Fruit fly (Drosophila melanogaster) whole organism, embryonic: ENCODE data around the gene Hs6st.

Source experiments
- B-H2 ChIP-seq: fragments of 200-800 bp; sonication (Bioruptor generic); optimal IDR thresholded peaks from 2 replicates; lab custom pipeline; 2018; ENCODE audit warnings: missing biosample characterization, mild to moderate bottlenecking, missing genetic modification characterization
- CG10321 ChIP-seq: fragments of 200-800 bp; sonication (Bioruptor generic); IDR thresholded peaks from 2 replicates; pipeline ENCODE4 v1.3.6; 2022; ENCODE audit warnings: missing biosample characterization, missing genetic modification characterization
- CG10431 ChIP-seq: fragments of 200-800 bp; sonication (Bioruptor generic); optimal IDR thresholded peaks from 3 replicates; lab custom pipeline; 2018; ENCODE audit warnings: missing biosample characterization, mild to moderate bottlenecking, missing genetic modification characterization
- CG10543 ChIP-seq: fragments of 200-800 bp; sonication (Bioruptor generic); optimal IDR thresholded peaks from 3 replicates; lab custom pipeline; 2017; ENCODE audit warnings: missing biosample characterization, mild to moderate bottlenecking, missing genetic modification characterization, moderate library complexity
- CG11398 ChIP-seq: fragments of 200-800 bp; sonication (Bioruptor generic); optimal IDR thresholded peaks from 2 replicates; lab custom pipeline; 2016; ENCODE audit warnings: missing biosample characterization, missing genetic modification characterization
- CG11456 ChIP-seq: fragments of 200-800 bp; sonication (Bioruptor generic); IDR thresholded peaks from 3 replicates; pipeline ENCODE4 v1.3.6; 2022; ENCODE audit warnings: missing biosample characterization, missing genetic modification characterization
- CG11695 ChIP-seq: fragments of 200-800 bp; sonication (Bioruptor generic); IDR thresholded peaks from 3 replicates; pipeline ENCODE4 v1.3.6; 2022; ENCODE audit warnings: missing biosample characterization, missing genetic modification characterization
- CG17802 ChIP-seq: fragments of 200-800 bp; sonication (Bioruptor generic); optimal IDR thresholded peaks from 2 replicates; lab custom pipeline; 2018; ENCODE audit warnings: missing biosample characterization, mild to moderate bottlenecking, missing genetic modification characterization, moderate library complexity
- CG17912 ChIP-seq: fragments of 200-800 bp; sonication (Bioruptor generic); optimal IDR thresholded peaks from 2 replicates; lab custom pipeline; 2018; ENCODE audit warnings: missing biosample characterization, mild to moderate bottlenecking, missing genetic modification characterization
- CG2712 ChIP-seq: fragments of 200-800 bp; optimal IDR thresholded peaks from 3 replicates; lab custom pipeline; 2019; ENCODE audit warnings: missing biosample characterization, mild to moderate bottlenecking, missing genetic modification characterization, moderate library complexity
- CG3281 ChIP-seq: fragments of 200-800 bp; sonication (Bioruptor generic); optimal IDR thresholded peaks from 3 replicates; lab custom pipeline; 2017; ENCODE audit warnings: missing biosample characterization, mild to moderate bottlenecking, missing genetic modification characterization
- CG3407 ChIP-seq: fragments of 200-800 bp; sonication (Bioruptor generic); optimal IDR thresholded peaks from 2 replicates; lab custom pipeline; 2018; ENCODE audit warnings: missing biosample characterization, mild to moderate bottlenecking, missing genetic modification characterization
- CG3838 ChIP-seq: fragments of 200-800 bp; sonication (Bioruptor generic); optimal IDR thresholded peaks from 3 replicates; lab custom pipeline; 2016; ENCODE audit warnings: missing biosample characterization, missing genetic modification characterization
- CG42726 ChIP-seq: fragments of 200-800 bp; sonication (Bioruptor generic); IDR thresholded peaks from 2 replicates; pipeline ENCODE4 v1.3.6; 2022; ENCODE audit warnings: missing biosample characterization, missing genetic modification characterization; ENCODE audit not compliant: partially characterized antibody
- CG4328 ChIP-seq: fragments of 200-800 bp; sonication (Bioruptor generic); optimal IDR thresholded peaks from 3 replicates; lab custom pipeline; 2017; ENCODE audit warnings: missing biosample characterization, missing genetic modification reagents, missing genetic modification characterization
- CG6254 ChIP-seq: fragments of 200-800 bp; sonication (Bioruptor generic); optimal IDR thresholded peaks from 3 replicates; lab custom pipeline; 2017; ENCODE audit warnings: mild to moderate bottlenecking, missing biosample characterization, missing genetic modification reagents, missing genetic modification characterization
- CG6683 ChIP-seq: fragments of 200-800 bp; sonication (Bioruptor generic); optimal IDR thresholded peaks from 2 replicates; lab custom pipeline; 2017; ENCODE audit warnings: missing biosample characterization, mild to moderate bottlenecking, missing genetic modification characterization, missing genetic modification reagents
- CG7556 ChIP-seq: fragments of 200-800 bp; sonication (Bioruptor generic); optimal IDR thresholded peaks from 2 replicates; lab custom pipeline; 2017; ENCODE audit warnings: missing biosample characterization, mild to moderate bottlenecking, missing genetic modification characterization
- CG7839 ChIP-seq: fragments of 200-800 bp; sonication (Bioruptor generic); optimal IDR thresholded peaks from 3 replicates; lab custom pipeline; 2018; ENCODE audit warnings: missing biosample characterization, mild to moderate bottlenecking, missing genetic modification characterization, moderate library complexity
- CG7987 ChIP-seq: fragments of 200-800 bp; sonication (Bioruptor generic); optimal IDR thresholded peaks from 2 replicates; lab custom pipeline; 2018; ENCODE audit warnings: missing biosample characterization, mild to moderate bottlenecking, missing genetic modification characterization, moderate library complexity
- CG9609 ChIP-seq: fragments of 200-800 bp; sonication (Bioruptor generic); optimal IDR thresholded peaks from 3 replicates; lab custom pipeline; 2016; ENCODE audit warnings: missing biosample characterization, missing genetic modification characterization
- CG9797 ChIP-seq: fragments of 200-800 bp; sonication (Bioruptor generic); optimal IDR thresholded peaks from 3 replicates; lab custom pipeline; 2018; ENCODE audit warnings: missing biosample characterization, mild to moderate bottlenecking, missing genetic modification characterization
- CrebB ChIP-seq: fragments of 200-800 bp; sonication (Bioruptor generic); optimal IDR thresholded peaks from 3 replicates; lab custom pipeline; 2018; ENCODE audit warnings: missing biosample characterization, mild to moderate bottlenecking, missing genetic modification characterization
- D19B ChIP-seq: fragments of 200-800 bp; sonication (Bioruptor generic); optimal IDR thresholded peaks from 2 replicates; lab custom pipeline; 2017; ENCODE audit warnings: missing biosample characterization, mild to moderate bottlenecking, missing genetic modification characterization
- Dip2 ChIP-seq: fragments of 200-800 bp; sonication (Bioruptor generic); IDR thresholded peaks from 2 replicates; pipeline ENCODE4 v1.3.6; 2022; ENCODE audit warnings: missing biosample characterization, missing genetic modification characterization
- Doc3 ChIP-seq: fragments of 200-800 bp; sonication (Bioruptor generic); IDR thresholded peaks from 3 replicates; pipeline ENCODE4 v1.3.6; 2022; ENCODE audit warnings: missing biosample characterization, missing genetic modification characterization; ENCODE audit not compliant: partially characterized antibody
- H15 ChIP-seq: fragments of 200-800 bp; sonication (Bioruptor generic); IDR thresholded peaks from 3 replicates; pipeline ENCODE4 v1.3.6; 2022; ENCODE audit warnings: missing biosample characterization, missing genetic modification characterization
- Hr78 ChIP-seq, 2 experiments: fragments of 200-800 bp in 1 of 2; fragments of >200 bp in 1 of 2; sonication (Bioruptor generic) in 1 of 2; optimal IDR thresholded peaks; 2 replicates each; lab custom pipeline; 2017 to 2019; ENCODE audit warnings: missing biosample characterization in 2 of 2, missing genetic modification characterization in 2 of 2, mild to moderate bottlenecking in 1 of 2, moderate library complexity in 1 of 2
- Kr ChIP-seq: fragments of 200-800 bp; sonication (Bioruptor generic); optimal IDR thresholded peaks from 2 replicates; lab custom pipeline; 2017; ENCODE audit warnings: missing biosample characterization, mild to moderate bottlenecking, missing genetic modification characterization
- Meics ChIP-seq: fragments of 200-800 bp; sonication (Bioruptor generic); optimal IDR thresholded peaks from 2 replicates; lab custom pipeline; 2017; ENCODE audit warnings: missing biosample characterization, mild to moderate bottlenecking, missing genetic modification characterization
- Oli ChIP-seq: fragments of 200-800 bp; sonication (Bioruptor generic); optimal IDR thresholded peaks from 2 replicates; lab custom pipeline; 2018; ENCODE audit warnings: missing biosample characterization, mild to moderate bottlenecking, missing genetic modification characterization, moderate library complexity
- Pdp1 ChIP-seq, 2 experiments: fragments of 200-800 bp; sonication (Bioruptor generic); optimal IDR thresholded peaks; 3 replicates each; lab custom pipeline; 2016; ENCODE audit warnings: missing biosample characterization in 2 of 2, missing genetic modification characterization in 2 of 2, mild to moderate bottlenecking in 1 of 2, moderate library complexity in 1 of 2
- Side ChIP-seq: fragments of 200-800 bp; sonication (Bioruptor generic); optimal IDR thresholded peaks from 2 replicates; lab custom pipeline; 2016; ENCODE audit warnings: missing biosample characterization, missing genetic modification characterization
- Sry-δ ChIP-seq: fragments of 200-800 bp; sonication (Bioruptor generic); optimal IDR thresholded peaks from 2 replicates; lab custom pipeline; 2016; ENCODE audit warnings: missing biosample characterization, missing genetic modification characterization
- Trl ChIP-seq, 3 experiments: fragments of >200 bp in 2 of 3; fragments of 200-800 bp in 1 of 3; sonication (Bioruptor generic) in 1 of 3; optimal IDR thresholded peaks; 2 replicates in 1 of 3; 3 replicates in 2 of 3; lab custom pipeline; 2016 to 2017; ENCODE audit warnings: missing biosample characterization in 1 of 3, missing genetic modification characterization in 1 of 3
- YL-1 ChIP-seq: fragments of 200-800 bp; sonication (Bioruptor generic); optimal IDR thresholded peaks from 3 replicates; lab custom pipeline; 2017; ENCODE audit warnings: missing biosample characterization, mild to moderate bottlenecking, missing genetic modification characterization
- ap ChIP-seq: fragments of 200-800 bp; sonication (Bioruptor generic); IDR thresholded peaks from 2 replicates; pipeline ENCODE4 v1.3.6; 2022; ENCODE audit warnings: missing biosample characterization, missing genetic modification characterization
- da ChIP-seq: fragments of 200-800 bp; sonication (Bioruptor generic); optimal IDR thresholded peaks from 2 replicates; lab custom pipeline; 2016; ENCODE audit warnings: missing biosample characterization, missing genetic modification characterization
- dm ChIP-seq: fragments of 200-800 bp; sonication (Bioruptor generic); optimal IDR thresholded peaks from 3 replicates; lab custom pipeline; 2016; ENCODE audit warnings: missing biosample characterization, missing genetic modification characterization
- dpn ChIP-seq, 2 experiments: fragments of 200-800 bp; sonication (Bioruptor generic); optimal IDR thresholded peaks; 3 replicates each; lab custom pipeline; 2016; ENCODE audit warnings: missing biosample characterization in 2 of 2, missing genetic modification characterization in 2 of 2
- fd3F ChIP-seq: fragments of 200-800 bp; sonication (Bioruptor generic); optimal IDR thresholded peaks from 2 replicates; lab custom pipeline; 2018; ENCODE audit warnings: missing biosample characterization, mild to moderate bottlenecking, missing genetic modification characterization, moderate library complexity
- gem ChIP-seq: fragments of 200-800 bp; sonication (Bioruptor generic); optimal IDR thresholded peaks from 2 replicates; lab custom pipeline; 2019; ENCODE audit warnings: missing biosample characterization, mild to moderate bottlenecking, missing genetic modification characterization, moderate library complexity
- jumu ChIP-seq: fragments of 200-800 bp; sonication (Bioruptor generic); optimal IDR thresholded peaks from 3 replicates; lab custom pipeline; 2016; ENCODE audit warnings: missing biosample characterization, missing genetic modification characterization
- mam ChIP-seq: fragments of 200-800 bp; sonication (Bioruptor generic); optimal IDR thresholded peaks from 3 replicates; lab custom pipeline; 2016; ENCODE audit warnings: missing biosample characterization, missing genetic modification characterization
- prd ChIP-seq, 3 experiments: fragments of >200 bp in 2 of 3; fragments of 200-800 bp in 1 of 3; sonication (Bioruptor generic) in 1 of 3; optimal IDR thresholded peaks in 2 of 3; IDR thresholded peaks in 1 of 3; 2 replicates in 2 of 3; 3 replicates in 1 of 3; pipeline versions ENCODE4 v1.3.6 to Lab custom; 2017 to 2022; ENCODE audit warnings: missing biosample characterization in 1 of 3, missing genetic modification characterization in 1 of 3
- rib ChIP-seq: fragments of 200-800 bp; sonication (Bioruptor generic); IDR thresholded peaks from 2 replicates; pipeline ENCODE4 v1.3.6; 2022; ENCODE audit warnings: missing biosample characterization, missing genetic modification characterization
- ro ChIP-seq: fragments of 200-800 bp; sonication (Bioruptor generic); IDR thresholded peaks from 2 replicates; pipeline ENCODE4 v1.3.6; 2022; ENCODE audit warnings: missing biosample characterization, missing genetic modification characterization
- toy ChIP-seq: fragments of 200-800 bp; sonication (Bioruptor generic); IDR thresholded peaks from 2 replicates; pipeline ENCODE4 v1.3.6; 2022; ENCODE audit warnings: missing biosample characterization, missing genetic modification characterization
- ttk ChIP-seq: fragments of 200-800 bp; sonication (Bioruptor generic); IDR thresholded peaks from 2 replicates; pipeline ENCODE4 v2.1.2; 2022; ENCODE audit warnings: missing biosample characterization, missing genetic modification characterization

Hs6st gene

DNA sequence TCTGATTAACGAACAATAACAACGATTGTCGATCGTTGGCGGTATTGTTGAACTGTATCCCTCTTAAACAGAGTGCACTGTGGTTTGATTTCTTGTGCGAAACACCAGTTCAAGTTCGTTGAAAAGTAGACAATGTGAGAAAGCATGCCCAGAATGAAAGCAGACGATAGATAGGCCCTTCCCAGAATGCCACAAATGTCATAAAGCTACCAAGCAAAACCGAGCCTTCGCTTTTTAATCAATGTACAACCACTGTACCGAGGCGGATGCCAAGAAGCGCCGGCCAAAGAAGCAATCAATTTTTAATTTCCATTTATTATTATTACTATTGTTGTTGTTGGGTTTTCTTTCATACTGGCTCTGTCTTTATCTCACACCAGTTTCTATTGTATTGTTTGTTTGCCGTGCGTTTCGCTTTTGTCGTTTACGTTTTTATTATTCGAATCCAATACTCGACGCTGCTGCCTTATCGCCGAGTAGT, 99.4 kb downstream of the Hs6st start (continued):
- TF ChIP-seq toy, result no peak
- TF ChIP-seq Side, result peak; percentile 53
- TF ChIP-seq CG7987 (GFP tag; lab: Kevin White, UChicago), result peak; percentile 37
- peak; percentile 65 for TF ChIP-seq CG3838
- TF ChIP-seq prd (optimal IDR thresholded peaks at IDR 0.05; lab: Kevin White, UChicago), result no peak
- TF ChIP-seq prd (GFP tag; IDR thresholded peaks at IDR 0.05; lab: Robert Waterston, UW), result peak; percentile 90
- no peak for TF ChIP-seq CG17912 (GFP tag; lab: Kevin White, UChicago)
- TF ChIP-seq CG10431, result no peak
- peak; percentile 85 for TF ChIP-seq Meics (GFP tag; lab: Kevin White, UChicago)
- no peak for TF ChIP-seq B-H2 (GFP tag; lab: Kevin White, UChicago)
- TF ChIP-seq CG2712, result peak; percentile 65
- TF ChIP-seq dm (GFP tag; lab: Kevin White, UChicago), result peak; percentile 70
- TF ChIP-seq CrebB (tag; lab: Kevin White, UChicago), result peak; percentile 71
- TF ChIP-seq CG17802, result peak; percentile 43
- no peak for TF ChIP-seq Trl (optimal IDR thresholded peaks at IDR 0.05; lab: Kevin White, UChicago)
- peak; percentile 54 for TF ChIP-seq Trl (GFP tag; optimal IDR thresholded peaks at IDR 0.05; lab: Kevin White, UChicago)
- TF ChIP-seq da (GFP tag; lab: Kevin White, UChicago), result peak; percentile 58
- peak; percentile 72 for TF ChIP-seq jumu (GFP tag; lab: Kevin White, UChicago)
- peak; percentile 62 for TF ChIP-seq D19B (GFP tag; lab: Kevin White, UChicago)
- peak; percentile 78 for TF ChIP-seq CG7839 (tag; lab: Kevin White, UChicago)
- no peak for TF ChIP-seq CG42726 (GFP tag; lab: Robert Waterston, UW)
- peak; percentile 67; the same call in 1 of the 2 replicates for TF ChIP-seq ap (GFP tag; lab: Robert Waterston, UW)
- peak; percentile 89 for TF ChIP-seq mam (GFP tag; lab: Kevin White, UChicago)
- peak; percentile 79 for TF ChIP-seq fd3F
- peak; percentile 51 for TF ChIP-seq CG11398
- peak; percentile 81 to 91 for TF ChIP-seq dpn (GFP tag; optimal IDR thresholded peaks at IDR 0.05; lab: Kevin White, UChicago)
- no peak for TF ChIP-seq YL-1 (GFP tag; lab: Kevin White, UChicago)
- peak; percentile 89 for TF ChIP-seq gem
- TF ChIP-seq CG10321 (GFP tag; lab: Robert Waterston, UW), result peak; percentile 55; the same call in 1 of the 2 replicates
- no peak for TF ChIP-seq Doc3 (GFP tag; lab: Robert Waterston, UW)
- TF ChIP-seq Kr (GFP tag; lab: Kevin White, UChicago), result no peak
- TF ChIP-seq CG6254, result peak; percentile 50
- TF ChIP-seq CG3281 (GFP tag; lab: Kevin White, UChicago), result peak; percentile 70
- TF ChIP-seq Dip2 (GFP tag; lab: Robert Waterston, UW), result 0 out of 2 replicates have a peak, but pooled peaks have one; percentile 36
- TF ChIP-seq CG7556 (GFP tag; lab: Kevin White, UChicago), result peak; percentile 84
- TF ChIP-seq ttk (GFP tag; lab: Robert Waterston, UW), result peak; percentile 82
- peak; percentile 89 for TF ChIP-seq CG11695 (GFP tag; lab: Robert Waterston, UW)
- TF ChIP-seq Sry-δ (GFP tag; lab: Kevin White, UChicago), result peak; percentile 29
- TF ChIP-seq CG6683 (GFP tag; lab: Kevin White, UChicago), result peak; percentile 53
- peak; percentile 69 for TF ChIP-seq ro (GFP tag; lab: Robert Waterston, UW)
- TF ChIP-seq H15 (GFP tag; lab: Robert Waterston, UW), result peak; percentile 82
- peak; percentile 63 for TF ChIP-seq CG3407 (GFP tag; lab: Kevin White, UChicago)
- TF ChIP-seq CG9609, result peak; percentile 80
- peak; percentile 68 for TF ChIP-seq rib (GFP tag; lab: Robert Waterston, UW)
- TF ChIP-seq Hr78 (GFP tag; optimal IDR thresholded peaks at IDR 0.05; lab: Kevin White, UChicago), result peak in 1 of 2 experiments; percentile 16
- TF ChIP-seq CG9797 (GFP tag; lab: Kevin White, UChicago), result no peak
- TF ChIP-seq CG4328 (GFP tag; lab: Kevin White, UChicago), result peak; percentile 3
- peak; percentile 87 for TF ChIP-seq CG11456 (GFP tag; lab: Robert Waterston, UW)
- peak; percentile 60 to 77 for TF ChIP-seq Pdp1 (GFP tag; optimal IDR thresholded peaks at IDR 0.05; lab: Kevin White, UChicago)
- no peak for TF ChIP-seq CG10543 (GFP tag; lab: Kevin White, UChicago)
- TF ChIP-seq Oli (tag; lab: Kevin White, UChicago), result peak; percentile 88
